Fruit fly (Drosophila melanogaster) whole organism, embryonic: ENCODE data around the gene Hsp67Ba.
A peak's percentile ranks its signal among the peaks of the same experiment; 100 is the strongest.

Experiments used
- BtbVII ChIP-seq: fragments of 200-800 bp; sonication (Bioruptor generic); optimal IDR thresholded peaks from 3 replicates; lab custom pipeline; 2017; ENCODE audit warnings: missing biosample characterization, mild to moderate bottlenecking, missing genetic modification characterization
- Bteb2 ChIP-seq: fragments of 200-800 bp; sonication (Bioruptor generic); optimal IDR thresholded peaks from 2 replicates; lab custom pipeline; 2016; ENCODE audit warnings: missing biosample characterization, missing genetic modification characterization
- CG10565 ChIP-seq: fragments of 200-800 bp; sonication (Bioruptor generic); optimal IDR thresholded peaks from 3 replicates; lab custom pipeline; 2016; ENCODE audit warnings: missing biosample characterization, mild to moderate bottlenecking, missing genetic modification characterization
- CG10654 ChIP-seq: fragments of 200-800 bp; sonication (Bioruptor generic); optimal IDR thresholded peaks from 2 replicates; lab custom pipeline; 2016; ENCODE audit warnings: missing biosample characterization, missing genetic modification characterization
- CG11085 ChIP-seq: fragments of 200-800 bp; sonication (Bioruptor generic); IDR thresholded peaks from 2 replicates; pipeline ENCODE4 v1.3.6; 2022; ENCODE audit warnings: missing biosample characterization, missing genetic modification characterization
- CG11723 ChIP-seq: fragments of 200-800 bp; sonication (Bioruptor generic); optimal IDR thresholded peaks from 2 replicates; lab custom pipeline; 2017; ENCODE audit warnings: missing biosample characterization, mild to moderate bottlenecking, missing genetic modification characterization
- CG1233 ChIP-seq: fragments of 200-800 bp; sonication (Bioruptor generic); optimal IDR thresholded peaks from 4 replicates; lab custom pipeline; 2018; ENCODE audit warnings: missing biosample characterization, mild to moderate bottlenecking, missing genetic modification characterization
- CG12942 ChIP-seq: fragments of 200-800 bp; sonication (Bioruptor generic); optimal IDR thresholded peaks from 3 replicates; lab custom pipeline; 2016; ENCODE audit warnings: missing biosample characterization, missing genetic modification characterization
- CG13624 ChIP-seq: fragments of 200-800 bp; sonication (Bioruptor generic); optimal IDR thresholded peaks from 2 replicates; lab custom pipeline; 2016; ENCODE audit warnings: missing biosample characterization, missing genetic modification characterization
- CG18011 ChIP-seq: fragments of 200-800 bp; sonication (Bioruptor generic); optimal IDR thresholded peaks from 2 replicates; lab custom pipeline; 2017; ENCODE audit warnings: missing biosample characterization, missing genetic modification characterization, mild to moderate bottlenecking, moderate library complexity, missing genotype
- CG18599 ChIP-seq: fragments of 200-800 bp; sonication (Bioruptor generic); optimal IDR thresholded peaks from 3 replicates; lab custom pipeline; 2017; ENCODE audit warnings: missing biosample characterization, missing genetic modification characterization, mild to moderate bottlenecking, moderate library complexity, missing genetic modification reagents
- CG31388 ChIP-seq: fragments of 200-800 bp; sonication (Bioruptor generic); optimal IDR thresholded peaks from 2 replicates; lab custom pipeline; 2016; ENCODE audit warnings: missing biosample characterization, missing genetic modification characterization
- CG32532 ChIP-seq: fragments of 200-800 bp; sonication (Bioruptor generic); IDR thresholded peaks from 2 replicates; pipeline ENCODE4 v1.3.6; 2022; ENCODE audit warnings: missing biosample characterization, missing genetic modification characterization
- CG32772 ChIP-seq: fragments of 200-800 bp; sonication (Bioruptor generic); IDR thresholded peaks from 2 replicates; pipeline ENCODE4 v1.3.6; 2022; ENCODE audit warnings: missing biosample characterization, missing genetic modification characterization
- CG4404 ChIP-seq: fragments of 200-800 bp; sonication (Bioruptor generic); IDR thresholded peaks from 2 replicates; pipeline ENCODE4 v1.3.6; 2022; ENCODE audit warnings: missing biosample characterization, missing genetic modification characterization
- CG5245 ChIP-seq: fragments of 200-800 bp; sonication (Bioruptor generic); optimal IDR thresholded peaks from 3 replicates; lab custom pipeline; 2016; ENCODE audit warnings: missing biosample characterization, missing genetic modification characterization
- CG6175 ChIP-seq: fragments of 200-800 bp; sonication (Bioruptor generic); IDR thresholded peaks from 3 replicates; pipeline ENCODE4 v1.3.6; 2022; ENCODE audit warnings: missing biosample characterization, missing genetic modification characterization
- CG6689 ChIP-seq: fragments of 200-800 bp; sonication (Bioruptor generic); IDR thresholded peaks from 2 replicates; pipeline ENCODE4 v1.3.6; 2022; ENCODE audit warnings: missing biosample characterization, missing genetic modification characterization
- CG7357 ChIP-seq: fragments of 200-800 bp; sonication (Bioruptor generic); IDR thresholded peaks from 3 replicates; pipeline ENCODE4 v1.3.6; 2022; ENCODE audit warnings: missing biosample characterization, missing genetic modification characterization
- CG8765 ChIP-seq: fragments of 200-800 bp; sonication (Bioruptor generic); IDR thresholded peaks from 2 replicates; pipeline ENCODE4 v1.3.6; 2022; ENCODE audit warnings: missing biosample characterization, missing genetic modification characterization
- CG9727 ChIP-seq: fragments of 200-800 bp; sonication (Bioruptor generic); optimal IDR thresholded peaks from 3 replicates; lab custom pipeline; 2017; ENCODE audit warnings: missing biosample characterization, mild to moderate bottlenecking, missing genetic modification characterization
- Dek ChIP-seq: fragments of 200-800 bp; sonication (Bioruptor generic); optimal IDR thresholded peaks from 3 replicates; lab custom pipeline; 2019; ENCODE audit warnings: missing biosample characterization, mild to moderate bottlenecking, missing genetic modification characterization, moderate library complexity
- Fer1 ChIP-seq: fragments of 200-800 bp; sonication (Bioruptor generic); optimal IDR thresholded peaks from 2 replicates; lab custom pipeline; 2017; ENCODE audit warnings: missing biosample characterization, mild to moderate bottlenecking, missing genetic modification characterization
- Fer3 ChIP-seq: fragments of 200-800 bp; sonication (Bioruptor generic); optimal IDR thresholded peaks from 2 replicates; lab custom pipeline; 2018; ENCODE audit warnings: missing biosample characterization, mild to moderate bottlenecking, missing genetic modification characterization, moderate library complexity
- Hand ChIP-seq: fragments of 200-800 bp; sonication (Bioruptor generic); optimal IDR thresholded peaks from 2 replicates; lab custom pipeline; 2017; ENCODE audit warnings: mild to moderate bottlenecking, missing biosample characterization, missing genetic modification reagents, missing genetic modification characterization
- Hr51 ChIP-seq, 2 experiments: fragments of 200-800 bp; sonication (Bioruptor generic); optimal IDR thresholded peaks; 2 replicates in 1 of 2; 3 replicates in 1 of 2; lab custom pipeline; 2016 to 2018; ENCODE audit warnings: missing biosample characterization in 2 of 2, missing genetic modification characterization in 2 of 2, mild to moderate bottlenecking in 1 of 2, moderate library complexity in 1 of 2
- Lpt ChIP-seq: fragments of >200 bp; optimal IDR thresholded peaks from 2 replicates; lab custom pipeline; 2018; ENCODE audit warnings: missing biosample characterization, missing genetic modification characterization
- Med ChIP-seq: fragments of 200-800 bp; sonication (Bioruptor generic); peaks from one replicate; lab custom pipeline; 2016; ENCODE audit warnings: missing biosample characterization, missing genetic modification characterization, mild to moderate bottlenecking, inconsistent platforms, moderate library complexity
- NFAT ChIP-seq: fragments of 200-800 bp; sonication (Bioruptor generic); IDR thresholded peaks from 2 replicates; pipeline ENCODE4 v1.3.6; 2022; ENCODE audit warnings: missing biosample characterization, missing genetic modification characterization
- Opbp ChIP-seq: fragments of 200-800 bp; sonication (Bioruptor generic); IDR thresholded peaks from 3 replicates; pipeline ENCODE4 v1.3.6; 2022; ENCODE audit warnings: missing biosample characterization, missing genetic modification characterization; ENCODE audit not compliant: partially characterized antibody
- Taf1 ChIP-seq: fragments of 200-800 bp; sonication (Bioruptor generic); IDR thresholded peaks from 2 replicates; pipeline ENCODE4 v1.3.6; 2022; ENCODE audit warnings: missing biosample characterization, missing genetic modification characterization
- Tbp ChIP-seq: fragments of >200 bp; optimal IDR thresholded peaks from 2 replicates; lab custom pipeline; 2018; ENCODE audit warnings: missing biosample characterization, missing genetic modification characterization
- abd-A ChIP-seq: fragments of 200-800 bp; sonication (Bioruptor generic); optimal IDR thresholded peaks from 3 replicates; lab custom pipeline; 2019; ENCODE audit warnings: missing biosample characterization, mild to moderate bottlenecking, missing genetic modification characterization, moderate library complexity
- bbx ChIP-seq: fragments of 200-800 bp; sonication (Bioruptor generic); IDR thresholded peaks from 2 replicates; pipeline ENCODE4 v1.3.6; 2022; ENCODE audit warnings: missing biosample characterization, missing genetic modification characterization; ENCODE audit not compliant: partially characterized antibody
- caup ChIP-seq: fragments of 200-800 bp; sonication (Bioruptor generic); optimal IDR thresholded peaks from 3 replicates; lab custom pipeline; 2017; ENCODE audit warnings: missing biosample characterization, mild to moderate bottlenecking, missing genetic modification characterization, moderate library complexity; ENCODE audit not compliant: severe bottlenecking
- corto ChIP-seq: fragments of 200-800 bp; sonication (Bioruptor generic); optimal IDR thresholded peaks from 2 replicates; lab custom pipeline; 2016; ENCODE audit warnings: missing biosample characterization, mild to moderate bottlenecking, missing genetic modification characterization, moderate library complexity
- fru ChIP-seq: fragments of >200 bp; optimal IDR thresholded peaks from 2 replicates; lab custom pipeline; 2017
- ftz-f1 ChIP-seq: fragments of 200-800 bp; sonication (Bioruptor generic); optimal IDR thresholded peaks from 2 replicates; lab custom pipeline; 2016; ENCODE audit warnings: missing biosample characterization, missing genetic modification characterization
- gem ChIP-seq: fragments of 200-800 bp; sonication (Bioruptor generic); optimal IDR thresholded peaks from 2 replicates; lab custom pipeline; 2019; ENCODE audit warnings: missing biosample characterization, mild to moderate bottlenecking, missing genetic modification characterization, moderate library complexity
- klu ChIP-seq: fragments of 200-800 bp; sonication (Bioruptor generic); IDR thresholded peaks from 2 replicates; pipeline ENCODE4 v1.3.6; 2022; ENCODE audit warnings: missing biosample characterization, missing genetic modification characterization
- kni ChIP-seq: fragments of 200-800 bp; sonication (Bioruptor generic); optimal IDR thresholded peaks from 3 replicates; lab custom pipeline; 2017; ENCODE audit warnings: mild to moderate bottlenecking, missing biosample characterization, missing genetic modification reagents, missing genetic modification characterization
- lov ChIP-seq, 2 experiments: fragments of 200-800 bp in 1 of 2; fragments of >200 bp in 1 of 2; sonication (Bioruptor generic) in 1 of 2; IDR thresholded peaks in 1 of 2; optimal IDR thresholded peaks in 1 of 2; 2 replicates in 1 of 2; 3 replicates in 1 of 2; pipeline versions ENCODE4 v1.3.6 to Lab custom; 2017 to 2022; ENCODE audit warnings: missing biosample characterization in 1 of 2, missing genetic modification characterization in 1 of 2
- maf-S ChIP-seq: fragments of 200-800 bp; sonication (Bioruptor generic); optimal IDR thresholded peaks from 2 replicates; lab custom pipeline; 2016; ENCODE audit warnings: missing biosample characterization, missing genetic modification characterization
- mam ChIP-seq: fragments of 200-800 bp; sonication (Bioruptor generic); optimal IDR thresholded peaks from 3 replicates; lab custom pipeline; 2016; ENCODE audit warnings: missing biosample characterization, missing genetic modification characterization
- nau ChIP-seq: fragments of 200-800 bp; sonication (Bioruptor generic); optimal IDR thresholded peaks from 3 replicates; lab custom pipeline; 2017; ENCODE audit warnings: missing biosample characterization, mild to moderate bottlenecking, missing genetic modification characterization, missing genetic modification reagents
- nerfin-1 ChIP-seq: fragments of 200-800 bp; sonication (Bioruptor generic); optimal IDR thresholded peaks from 3 replicates; lab custom pipeline; 2019; ENCODE audit warnings: missing biosample characterization, mild to moderate bottlenecking, missing genetic modification characterization, moderate library complexity
- pros ChIP-seq: fragments of 200-800 bp; sonication (Bioruptor generic); optimal IDR thresholded peaks from 3 replicates; lab custom pipeline; 2019; ENCODE audit warnings: missing biosample characterization, mild to moderate bottlenecking, missing genetic modification characterization, moderate library complexity
- row ChIP-seq: fragments of 200-800 bp; sonication (Bioruptor generic); IDR thresholded peaks from 3 replicates; pipeline ENCODE4 v1.3.6; 2022; ENCODE audit warnings: missing biosample characterization, missing genetic modification characterization
- stwl ChIP-seq: fragments of 200-800 bp; sonication (Bioruptor generic); optimal IDR thresholded peaks from 3 replicates; lab custom pipeline; 2018; ENCODE audit warnings: missing biosample characterization, mild to moderate bottlenecking, missing genetic modification characterization, moderate library complexity

Gene Hsp67Ba

DNA sequence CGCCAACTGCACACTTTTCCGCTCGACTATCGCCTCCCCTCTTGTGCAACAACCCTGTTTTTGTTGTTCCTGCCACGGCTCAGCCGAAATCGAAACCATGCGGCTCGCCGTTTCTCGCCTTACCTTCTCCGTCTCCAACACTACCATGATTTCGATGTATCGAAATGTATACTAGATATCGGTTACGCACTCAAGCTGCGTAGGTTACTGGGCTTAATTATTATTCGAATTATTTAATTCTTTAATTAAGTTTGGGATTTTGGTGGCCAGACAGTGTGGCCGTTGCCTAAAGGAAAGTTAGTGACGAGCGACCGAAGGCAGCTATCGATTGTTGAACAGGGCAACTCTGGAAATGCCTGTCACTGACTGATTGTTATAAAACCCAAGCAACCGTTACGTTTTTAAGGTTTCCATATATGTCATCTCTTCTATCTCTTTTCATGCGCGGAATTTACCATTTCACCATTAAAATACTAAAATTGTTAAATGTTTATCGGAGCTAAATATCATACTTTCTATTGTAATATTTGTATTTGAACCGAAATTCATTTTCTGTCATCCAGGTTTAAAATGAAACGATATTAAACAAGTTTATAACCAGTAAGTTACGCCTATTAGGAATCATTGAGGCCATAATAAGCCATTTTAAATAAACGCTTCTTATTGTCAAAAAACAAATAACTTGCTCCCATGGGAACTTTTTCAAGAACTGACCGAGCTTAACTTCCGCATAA, 23.0 kb upstream of the Hsp67Ba start, which contains the start of gene eIF4E1 (continued):
- no peak for TF ChIP-seq Bteb2
- TF ChIP-seq CG11723: no peak
- no peak for TF ChIP-seq Taf1 (GFP tag; lab: Robert Waterston, UW)
- no peak for TF ChIP-seq CG12942 (GFP tag; lab: Kevin White, UChicago)
- TF ChIP-seq CG18011 (GFP tag; lab: Kevin White, UChicago): peak; percentile 97
- no peak for TF ChIP-seq CG32772 (GFP tag; lab: Robert Waterston, UW)
- no peak for TF ChIP-seq Fer3 (tag; lab: Kevin White, UChicago)
- peak; percentile 85 for TF ChIP-seq bbx (GFP tag; lab: Robert Waterston, UW)
- no peak for TF ChIP-seq CG32532 (GFP tag; lab: Robert Waterston, UW)
- TF ChIP-seq pros (GFP tag; lab: Kevin White, UChicago): no peak
- peak; percentile 2 for TF ChIP-seq maf-S (GFP tag; lab: Kevin White, UChicago)
- TF ChIP-seq abd-A: no peak
- TF ChIP-seq CG18599: no peak
- no peak for TF ChIP-seq BtbVII (GFP tag; lab: Kevin White, UChicago)
- no peak for TF ChIP-seq nau (GFP tag; lab: Kevin White, UChicago)
- no peak for TF ChIP-seq kni
- TF ChIP-seq lov (optimal IDR thresholded peaks at IDR 0.05; lab: Kevin White, UChicago): no peak
- TF ChIP-seq lov (GFP tag; IDR thresholded peaks at IDR 0.05; lab: Robert Waterston, UW): no peak
- peak; percentile 60 for TF ChIP-seq mam (GFP tag; lab: Kevin White, UChicago)
- TF ChIP-seq Dek: peak; percentile 1
- TF ChIP-seq klu (GFP tag; lab: Robert Waterston, UW): 0 out of 2 replicates have a peak, but pooled peaks have one; percentile 14
- no peak for TF ChIP-seq Tbp (GFP tag; lab: Kevin White, UChicago)
- peak; percentile 74 for TF ChIP-seq Med (GFP tag; lab: Kevin White, UChicago)
- no peak for TF ChIP-seq CG4404 (GFP tag; lab: Robert Waterston, UW)
- TF ChIP-seq caup (GFP tag; lab: Kevin White, UChicago): no peak
- peak; percentile 54; the same call in 1 of the 2 replicates for TF ChIP-seq NFAT (GFP tag; lab: Robert Waterston, UW)
- TF ChIP-seq CG5245 (GFP tag; lab: Kevin White, UChicago): no peak
- TF ChIP-seq CG31388 (GFP tag; lab: Kevin White, UChicago): no peak
- TF ChIP-seq gem (tag; lab: Kevin White, UChicago): peak; percentile 5
- no peak for TF ChIP-seq Hand (GFP tag; lab: Kevin White, UChicago)
- peak; percentile 1 for TF ChIP-seq CG1233
- peak; percentile 50 for TF ChIP-seq row (GFP tag; lab: Robert Waterston, UW)
- no peak for TF ChIP-seq CG7357 (GFP tag; lab: Robert Waterston, UW)
- TF ChIP-seq CG6689 (GFP tag; lab: Robert Waterston, UW): no peak
- TF ChIP-seq nerfin-1 (tag; lab: Kevin White, UChicago): no peak
- TF ChIP-seq CG10565 (GFP tag; lab: Kevin White, UChicago): no peak
- no peak for TF ChIP-seq CG8765
- TF ChIP-seq Fer1 (GFP tag; lab: Kevin White, UChicago): no peak
- no peak for TF ChIP-seq Hr51 (GFP tag; optimal IDR thresholded peaks at IDR 0.05; lab: Kevin White, UChicago)
- no peak for TF ChIP-seq CG9727 (GFP tag; lab: Kevin White, UChicago)
- peak; percentile 81 for TF ChIP-seq Opbp (GFP tag; lab: Robert Waterston, UW)
- peak; percentile 40 for TF ChIP-seq CG13624
- no peak for TF ChIP-seq corto (GFP tag; lab: Kevin White, UChicago)
- TF ChIP-seq stwl (tag; lab: Kevin White, UChicago): peak; percentile 93
- no peak for TF ChIP-seq CG6175 (GFP tag; lab: Robert Waterston, UW)
- TF ChIP-seq ftz-f1 (GFP tag; lab: Kevin White, UChicago): peak; percentile 40
- TF ChIP-seq fru: no peak
- no peak for TF ChIP-seq Lpt (GFP tag; lab: Kevin White, UChicago)
- no peak for TF ChIP-seq CG11085 (GFP tag; lab: Robert Waterston, UW)
- no peak for TF ChIP-seq CG10654 (GFP tag; lab: Kevin White, UChicago)
